Worm (Caenorhabditis elegans) whole organism, L3 larva: ENCODE measurements around the gene syx-2.

ENCODE experiments used
- aly-2 ChIP-seq: fragments of 150-350 bp; optimal IDR thresholded peaks from 2 replicates; lab custom pipeline; 2014; ENCODE audit warnings: missing biosample characterization, missing genetic modification characterization
- nhr-237 ChIP-seq: fragments of 150-350 bp; optimal IDR thresholded peaks from 2 replicates; lab custom pipeline; 2014; ENCODE audit warnings: missing biosample characterization, missing genetic modification characterization
- skn-1 ChIP-seq: fragments of 150-350 bp; optimal IDR thresholded peaks from 2 replicates; lab custom pipeline; 2014; ENCODE audit warnings: missing biosample characterization, missing genetic modification characterization

DNA sequence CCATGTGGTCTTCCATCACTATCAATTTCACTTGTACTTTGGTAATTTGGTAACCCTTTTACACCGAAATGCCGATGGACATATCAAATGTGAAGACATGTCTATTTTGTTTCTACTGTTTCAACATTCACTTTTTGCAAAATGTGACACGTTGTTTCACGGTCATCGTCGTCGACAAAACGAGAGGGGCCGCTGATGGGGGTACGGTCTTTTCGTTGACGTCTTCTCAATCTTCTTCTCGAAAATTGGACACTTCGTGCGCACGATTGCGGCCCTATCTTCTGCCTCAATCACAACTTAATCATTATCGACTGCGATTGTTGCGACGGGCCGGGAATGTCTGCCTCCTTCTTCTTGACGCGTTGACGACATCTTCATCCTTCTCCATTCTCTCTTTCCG, 23.2 kb upstream of the syx-2 start:
- TF ChIP-seq nhr-237 (tag; lab: Kevin White, UChicago) (no peak), aly-2 (tag; lab: Kevin White, UChicago) (no peak), skn-1 (tag; lab: Kevin White, UChicago) (no peak)
